Worm (Caenorhabditis elegans): ENCODE results near the gene T24C4.2.
A peak's percentile ranks its signal among the peaks of the same experiment; 100 is the strongest.

DNA sequence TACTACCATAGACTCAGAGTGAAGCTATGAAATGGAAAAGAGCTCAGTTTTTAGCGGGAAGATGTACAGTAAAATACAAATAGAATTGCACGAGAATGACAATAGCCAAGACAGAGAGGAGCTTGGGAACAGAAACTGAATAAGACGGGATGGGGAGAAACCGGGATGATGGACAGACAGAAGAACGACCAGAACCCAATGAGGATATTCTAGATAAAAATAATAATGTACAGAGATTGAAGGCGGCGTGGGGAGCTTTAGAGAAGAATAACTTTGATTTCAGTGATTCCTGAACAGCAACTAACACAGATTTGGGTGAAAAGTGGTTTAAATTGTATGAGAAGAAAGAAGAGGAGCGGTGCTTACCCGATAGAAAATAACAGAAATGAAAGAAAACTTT lies 11.7 kb upstream of the T24C4.2 start:
- TF ChIP-seq him-1 (tag; optimal IDR thresholded peaks at IDR 0.05), result no peak
- TF ChIP-seq W03F9.2 (tag; optimal IDR thresholded peaks at IDR 0.05), result no peak
- TF ChIP-seq dao-5 (tag; optimal IDR thresholded peaks at IDR 0.05), result peak; percentile 44

Measured in whole organism, L4/young adult.